Worm (Caenorhabditis elegans) whole organism, late embryonic: ENCODE data around the gene F14D2.14.

Experiments used
- C38D4.7 ChIP-seq: fragments of 200-800 bp; sonication (Bioruptor generic); optimal IDR thresholded peaks from 2 replicates; lab custom pipeline; 2018; ENCODE audit warnings: mild to moderate bottlenecking, missing genetic modification characterization, moderate library complexity, missing compliant biosample characterization
- F13H6.1 ChIP-seq: sonication (generic microtip); optimal IDR thresholded peaks from 2 replicates; lab custom pipeline; 2016; ENCODE audit warnings: missing genetic modification characterization, missing compliant biosample characterization
- K02D7.2 ChIP-seq: sonication (generic microtip); optimal IDR thresholded peaks from 2 replicates; lab custom pipeline; 2017; ENCODE audit warnings: mild to moderate bottlenecking, missing genetic modification characterization, missing compliant biosample characterization
- K09A11.1 ChIP-seq: sonication (generic microtip); optimal IDR thresholded peaks from 2 replicates; lab custom pipeline; 2017; ENCODE audit warnings: antibody characterized with exemption, mild to moderate bottlenecking, missing genetic modification characterization, missing compliant biosample characterization; ENCODE audit not compliant: insufficient read depth
- T23F11.4 ChIP-seq: fragments of 200-800 bp; sonication (Bioruptor generic); optimal IDR thresholded peaks from 2 replicates; lab custom pipeline; 2018; ENCODE audit warnings: mild to moderate bottlenecking, missing genetic modification characterization, missing compliant biosample characterization
- ahr-1 ChIP-seq: sonication (generic microtip); optimal IDR thresholded peaks from 2 replicates; lab custom pipeline; 2016; ENCODE audit warnings: missing genetic modification characterization, missing compliant biosample characterization
- ceh-14 ChIP-seq: sonication (generic microtip); optimal IDR thresholded peaks from 2 replicates; lab custom pipeline; 2016; ENCODE audit warnings: missing genotype, missing genetic modification characterization, missing compliant biosample characterization
- ceh-19 ChIP-seq: fragments of 200-800 bp; sonication (Bioruptor generic); optimal IDR thresholded peaks from 2 replicates; lab custom pipeline; 2018; ENCODE audit warnings: mild to moderate bottlenecking, missing genetic modification characterization, missing compliant biosample characterization
- ceh-22 ChIP-seq: sonication (generic microtip); optimal IDR thresholded peaks from 2 replicates; lab custom pipeline; 2017; ENCODE audit warnings: missing biosample characterization, missing genetic modification characterization
- ceh-30 ChIP-seq: fragments of 150-350 bp; optimal IDR thresholded peaks from 2 replicates; lab custom pipeline; 2014; ENCODE audit warnings: missing biosample characterization, missing genetic modification characterization
- ceh-34 ChIP-seq: sonication (generic microtip); optimal IDR thresholded peaks from 2 replicates; lab custom pipeline; 2016; ENCODE audit warnings: mild to moderate bottlenecking, missing genetic modification characterization, missing compliant biosample characterization
- ceh-45 ChIP-seq: fragments of 200-800 bp; sonication (Bioruptor generic); IDR thresholded peaks from 2 replicates; pipeline ENCODE4 v1.3.6; 2022; ENCODE audit warnings: missing genetic modification reagents, missing genetic modification characterization, missing compliant biosample characterization
- ceh-48 ChIP-seq: sonication (generic microtip); optimal IDR thresholded peaks from 2 replicates; lab custom pipeline; 2016; ENCODE audit warnings: missing genetic modification characterization, inconsistent platforms, missing compliant biosample characterization
- ceh-6 ChIP-seq: fragments of 200-800 bp; sonication (Bioruptor generic); optimal IDR thresholded peaks from 2 replicates; lab custom pipeline; 2018; ENCODE audit warnings: mild to moderate bottlenecking, missing genetic modification characterization, missing compliant biosample characterization
- dmd-4 ChIP-seq: sonication (generic microtip); optimal IDR thresholded peaks from 2 replicates; lab custom pipeline; 2016; ENCODE audit warnings: borderline replicate concordance, missing genetic modification characterization, missing compliant biosample characterization
- dve-1 ChIP-seq: sonication (generic microtip); optimal IDR thresholded peaks from 2 replicates; lab custom pipeline; 2017; ENCODE audit warnings: antibody characterized with exemption, mild to moderate bottlenecking, missing genetic modification characterization, missing compliant biosample characterization
- elt-2 ChIP-seq: sonication (generic microtip); optimal IDR thresholded peaks from 2 replicates; lab custom pipeline; 2016; ENCODE audit warnings: missing genetic modification reagents, missing genetic modification characterization, missing compliant biosample characterization
- ets-4 ChIP-seq: sonication (generic microtip); optimal IDR thresholded peaks from 2 replicates; lab custom pipeline; 2016; ENCODE audit warnings: missing genetic modification characterization, missing compliant biosample characterization
- fkh-10 ChIP-seq: fragments of 150-350 bp; optimal IDR thresholded peaks from 2 replicates; lab custom pipeline; 2014; ENCODE audit warnings: missing biosample characterization, missing genetic modification reagents, missing genetic modification characterization
- gmeb-2 ChIP-seq: sonication (generic microtip); optimal IDR thresholded peaks from 2 replicates; lab custom pipeline; 2016; ENCODE audit warnings: missing genetic modification characterization, inconsistent platforms, missing compliant biosample characterization
- hlh-13 ChIP-seq: fragments of 200-800 bp; sonication (Bioruptor generic); optimal IDR thresholded peaks from 2 replicates; lab custom pipeline; 2018; ENCODE audit warnings: mild to moderate bottlenecking, missing genetic modification characterization, missing compliant biosample characterization
- hlh-15 ChIP-seq: sonication (generic microtip); optimal IDR thresholded peaks from 2 replicates; lab custom pipeline; 2016; ENCODE audit warnings: missing genetic modification characterization, missing compliant biosample characterization
- lim-6 ChIP-seq: sonication (generic microtip); optimal IDR thresholded peaks from 2 replicates; lab custom pipeline; 2016; ENCODE audit warnings: missing genetic modification characterization, missing compliant biosample characterization
- lin-11 ChIP-seq: fragments of 200-800 bp; sonication (Bioruptor generic); optimal IDR thresholded peaks from 2 replicates; lab custom pipeline; 2018; ENCODE audit warnings: mild to moderate bottlenecking, missing genetic modification characterization, missing compliant biosample characterization
- madf-2 ChIP-seq: sonication (generic microtip); optimal IDR thresholded peaks from 2 replicates; lab custom pipeline; 2017; ENCODE audit warnings: missing genetic modification characterization, missing compliant biosample characterization
- mec-3 ChIP-seq: sonication (generic microtip); optimal IDR thresholded peaks from 2 replicates; lab custom pipeline; 2016; ENCODE audit warnings: borderline replicate concordance, missing genetic modification characterization, missing compliant biosample characterization
- nfya-1 ChIP-seq: sonication (generic microtip); optimal IDR thresholded peaks from 2 replicates; lab custom pipeline; 2017; ENCODE audit warnings: missing genetic modification characterization, mild to moderate bottlenecking, missing compliant biosample characterization, antibody characterized with exemption, moderate library complexity
- npax-4 ChIP-seq: sonication (generic microtip); optimal IDR thresholded peaks from 2 replicates; lab custom pipeline; 2016; ENCODE audit warnings: missing genetic modification characterization, missing compliant biosample characterization
- pat-9 ChIP-seq: fragments of 200-800 bp; sonication (Bioruptor generic); optimal IDR thresholded peaks from 2 replicates; lab custom pipeline; 2018; ENCODE audit warnings: mild to moderate bottlenecking, missing genetic modification characterization, moderate library complexity, missing compliant biosample characterization
- pax-1 ChIP-seq: fragments of 150-350 bp; optimal IDR thresholded peaks from 2 replicates; lab custom pipeline; 2014; ENCODE audit warnings: missing biosample characterization, missing genetic modification characterization
- pha-4 ChIP-seq: fragments of 150-350 bp; optimal IDR thresholded peaks from 2 replicates; lab custom pipeline; 2018; ENCODE audit warnings: missing biosample characterization, missing genetic modification reagents, missing genetic modification characterization
- ref-2 ChIP-seq: sonication (generic microtip); optimal IDR thresholded peaks from 2 replicates; lab custom pipeline; 2016; ENCODE audit warnings: missing genetic modification characterization, missing compliant biosample characterization
- sdc-2 ChIP-seq: sonication (generic microtip); optimal IDR thresholded peaks from 2 replicates; lab custom pipeline; 2016; ENCODE audit warnings: missing genotype, missing genetic modification characterization, missing compliant biosample characterization
- sox-2 ChIP-seq: fragments of 200-800 bp; sonication (Bioruptor generic); IDR thresholded peaks from 2 replicates; pipeline ENCODE4 v1.3.6; 2022; ENCODE audit warnings: missing genetic modification reagents, missing genetic modification characterization, missing compliant biosample characterization
- sox-4 ChIP-seq: sonication (generic microtip); optimal IDR thresholded peaks from 2 replicates; lab custom pipeline; 2017; ENCODE audit warnings: mild to moderate bottlenecking, missing genetic modification characterization, inconsistent platforms, missing compliant biosample characterization
- syd-9 ChIP-seq: sonication (generic microtip); optimal IDR thresholded peaks from 2 replicates; lab custom pipeline; 2016; ENCODE audit warnings: mild to moderate bottlenecking, missing genetic modification characterization, moderate library complexity, missing compliant biosample characterization
- tbx-2 ChIP-seq: sonication (generic microtip); optimal IDR thresholded peaks from 2 replicates; lab custom pipeline; 2016; ENCODE audit warnings: missing genetic modification characterization, missing compliant biosample characterization
- ttx-3 ChIP-seq: sonication (generic microtip); optimal IDR thresholded peaks from 2 replicates; lab custom pipeline; 2016; ENCODE audit warnings: missing genetic modification reagents, missing genetic modification characterization, missing compliant biosample characterization
- unc-3 ChIP-seq, 2 experiments: fragments of 200-800 bp in 1 of 2; sonication (Bioruptor generic) in 1 of 2; sonication (generic microtip) in 1 of 2; conservative IDR thresholded peaks in 1 of 2; optimal IDR thresholded peaks in 1 of 2; 2 replicates each; pipeline versions ENCODE4 v1.3.6 to Lab custom; 2016 to 2022; ENCODE audit warnings: missing compliant biosample characterization in 2 of 2, missing genetic modification characterization in 2 of 2, missing genetic modification reagents in 1 of 2
- ztf-16 ChIP-seq: sonication (generic microtip); optimal IDR thresholded peaks from 2 replicates; lab custom pipeline; 2017; ENCODE audit warnings: missing genetic modification characterization, missing compliant biosample characterization

Gene F14D2.14

DNA sequence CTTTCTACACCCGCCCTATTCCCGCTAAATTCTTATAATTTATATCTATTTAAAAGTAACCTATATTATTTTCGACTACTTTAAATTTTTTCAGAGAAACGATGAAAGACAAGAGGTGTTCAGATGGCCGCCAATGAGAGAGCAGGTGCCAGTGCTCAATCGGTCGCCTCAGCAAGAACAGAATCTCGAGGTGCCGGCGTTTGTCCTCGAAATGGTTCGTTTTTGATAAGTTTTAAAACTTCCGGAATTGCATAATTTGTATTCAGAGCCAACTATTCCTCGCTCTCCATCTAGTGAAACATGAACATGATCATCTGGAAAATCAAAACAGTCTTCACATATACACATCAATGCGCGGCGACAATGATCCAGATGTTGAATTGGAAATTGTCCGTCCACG lies 23.2 kb upstream of the F14D2.14 start, which contains the start of gene bath-23:
TSS of gene bath-23 (plus strand) at position 301 of the 400 bp plus-strand sequence.
- no peak for TF ChIP-seq pha-4 (tag; lab: Kevin White, UChicago)
- no peak for TF ChIP-seq ceh-45 (GFP tag; lab: Robert Waterston, UW)

DNA sequence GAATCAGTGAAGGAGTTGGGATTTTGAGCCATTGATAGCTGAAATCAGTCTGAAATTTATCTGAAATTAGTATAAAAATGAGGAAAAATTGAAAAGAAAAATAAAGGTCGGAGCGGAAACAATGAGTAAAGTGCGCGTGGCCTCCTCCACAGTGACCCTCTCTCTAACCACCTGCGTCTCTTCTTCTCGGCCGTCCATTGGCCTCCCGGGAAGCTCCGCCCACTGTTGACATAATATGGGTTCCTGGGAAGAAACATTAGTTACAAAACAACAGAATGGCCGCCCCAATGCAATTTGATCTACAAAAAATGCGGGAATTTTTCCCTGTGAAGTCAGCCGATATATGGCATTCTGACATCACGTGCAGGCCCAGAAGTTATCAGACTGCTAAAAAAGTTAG lies 22.3 kb upstream of the F14D2.14 start, which contains the start of gene Y49F6C.8:
TSS of gene Y49F6C.8 (minus strand) at position 51 of the 400 bp plus-strand sequence.
- TF ChIP-seq nfya-1 (tag; lab: Kevin White, UChicago) (peak; percentile 96), ceh-14 (no peak)

DNA sequence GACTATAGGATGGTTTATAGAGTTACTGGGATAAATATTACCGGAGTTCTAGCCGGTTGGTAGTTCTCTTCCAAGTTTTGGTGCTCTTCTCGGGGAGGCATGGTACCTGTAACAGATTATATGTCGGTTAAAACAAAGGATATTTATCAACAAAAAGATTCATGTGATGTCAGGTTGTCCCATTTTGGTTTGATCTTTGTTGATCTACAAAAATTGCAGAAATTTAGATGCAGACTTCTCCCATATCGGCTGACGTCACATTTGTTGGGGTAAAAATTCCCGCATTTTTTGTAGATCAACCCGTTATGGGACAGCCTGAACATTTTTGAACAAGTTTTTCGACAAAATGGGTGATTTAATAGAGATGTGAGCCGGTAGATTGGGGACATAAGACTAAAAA lies 20.3 kb upstream of the F14D2.14 start, which contains the start of gene Y49F6C.7:
TSS of gene Y49F6C.7 (minus strand) at position 101 of the 400 bp plus-strand sequence.
- TF ChIP-seq ref-2 (tag; lab: Kevin White, UChicago): no peak
- no peak for TF ChIP-seq pax-1 (tag; lab: Kevin White, UChicago)
- no peak for TF ChIP-seq sdc-2 (tag; lab: Kevin White, UChicago)
- no peak for TF ChIP-seq ceh-45 (GFP tag; lab: Robert Waterston, UW)
- TF ChIP-seq syd-9 (tag; lab: Kevin White, UChicago): no peak
- TF ChIP-seq dve-1: no peak
- no peak for TF ChIP-seq hlh-13 (GFP tag; lab: Kevin White, UChicago)
- no peak for TF ChIP-seq unc-3 (GFP tag; conservative IDR thresholded peaks at IDR 0.05; lab: Robert Waterston, UW)
- TF ChIP-seq unc-3 (tag; optimal IDR thresholded peaks at IDR 0.05; lab: Kevin White, UChicago): no peak
- no peak for TF ChIP-seq mec-3 (tag; lab: Kevin White, UChicago)
- TF ChIP-seq ceh-48 (tag; lab: Kevin White, UChicago): no peak
- TF ChIP-seq sox-4 (tag; lab: Kevin White, UChicago): no peak
- TF ChIP-seq dmd-4 (tag; lab: Kevin White, UChicago): no peak
- TF ChIP-seq elt-2: no peak
- no peak for TF ChIP-seq npax-4 (tag; lab: Kevin White, UChicago)
- no peak for TF ChIP-seq ets-4 (tag; lab: Kevin White, UChicago)
- no peak for TF ChIP-seq pha-4 (tag; lab: Kevin White, UChicago)
- no peak for TF ChIP-seq ceh-30 (tag; lab: Kevin White, UChicago)

DNA sequence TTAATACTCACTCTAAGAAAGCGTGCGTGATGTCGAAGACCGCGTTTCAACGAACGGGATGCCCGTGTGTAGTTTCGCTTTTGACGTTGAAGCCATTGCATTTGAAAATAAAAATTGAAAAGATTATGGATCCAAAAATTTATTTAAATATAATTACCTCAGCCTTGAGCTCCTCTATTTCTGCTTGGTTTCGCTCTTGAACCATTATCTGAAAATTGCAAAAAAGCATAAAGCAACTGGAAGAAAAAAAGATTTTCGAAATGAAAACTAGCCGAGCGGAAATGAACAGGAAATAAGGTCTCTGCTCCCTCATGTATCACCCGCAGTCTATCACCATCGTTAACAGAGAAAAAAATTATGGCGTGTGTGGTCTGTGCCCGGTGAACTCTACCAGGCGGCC lies 19.3 kb upstream of the F14D2.14 start, which contains the start of gene Y49F6C.6:
TSS of gene Y49F6C.6 (minus strand) at position 101 of the 400 bp plus-strand sequence.
- TF ChIP-seq pat-9 (tag; lab: Kevin White, UChicago) (no peak), syd-9 (tag; lab: Kevin White, UChicago) (no peak), ceh-19 (no peak), fkh-10 (GFP tag; lab: Kevin White, UChicago) (no peak), ttx-3 (tag; lab: Kevin White, UChicago) (no peak), ceh-34 (tag; lab: Kevin White, UChicago) (no peak), F13H6.1 (no peak), ahr-1 (tag; lab: Kevin White, UChicago) (no peak), hlh-15 (no peak), sdc-2 (tag; lab: Kevin White, UChicago) (no peak), madf-2 (tag; lab: Kevin White, UChicago) (no peak), K02D7.2 (tag; lab: Kevin White, UChicago) (no peak)
- TF ChIP-seq, all 69 proteins: peak for 0

DNA sequence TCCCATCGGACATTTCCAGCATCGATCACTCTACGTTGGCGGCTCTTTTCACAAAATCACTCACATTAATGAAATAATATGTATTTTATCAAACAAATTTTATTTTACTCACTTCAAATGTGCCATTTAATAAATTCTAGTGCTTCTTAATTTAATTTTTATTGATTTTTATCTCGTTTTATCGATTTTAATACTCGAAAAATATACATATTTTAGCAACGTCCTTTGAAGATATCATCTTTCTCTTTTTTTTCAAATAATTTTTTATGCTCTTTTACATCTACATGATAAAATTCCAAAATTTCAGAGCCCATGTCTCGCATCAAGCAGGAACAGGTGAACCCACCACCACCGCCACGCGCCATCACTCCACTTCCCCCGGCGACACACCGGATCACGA lies 11.0 kb upstream of the F14D2.14 start, which contains the start of the genes lido-14 and bath-27:
TSS of gene lido-14 (plus strand) at position 301 of the 400 bp plus-strand sequence.
TSS of gene bath-27 (plus strand) at position 306 of the 400 bp plus-strand sequence.
- TF ChIP-seq lim-6 (tag; lab: Kevin White, UChicago) (no peak), T23F11.4 (no peak), tbx-2 (tag; lab: Kevin White, UChicago) (no peak), ttx-3 (tag; lab: Kevin White, UChicago) (no peak), sox-2 (GFP tag; lab: Robert Waterston, UW) (no peak), lin-11 (tag; lab: Kevin White, UChicago) (no peak), C38D4.7 (no peak), K09A11.1 (tag; lab: Kevin White, UChicago) (no peak), npax-4 (tag; lab: Kevin White, UChicago) (no peak), gmeb-2 (tag; lab: Kevin White, UChicago) (no peak), F13H6.1 (no peak), ztf-16 (tag; lab: Kevin White, UChicago) (no peak), nfya-1 (tag; lab: Kevin White, UChicago) (no peak), syd-9 (tag; lab: Kevin White, UChicago) (no peak), ceh-22 (tag; lab: Kevin White, UChicago) (no peak), ceh-6 (GFP tag; lab: Kevin White, UChicago) (no peak), sdc-2 (tag; lab: Kevin White, UChicago) (no peak), unc-3 (GFP tag; conservative IDR thresholded peaks at IDR 0.05; lab: Robert Waterston, UW) (no peak), unc-3 (tag; optimal IDR thresholded peaks at IDR 0.05; lab: Kevin White, UChicago) (no peak)
